Worm (Caenorhabditis elegans) whole organism, mixed stage, embryonic: ENCODE data around the gene nspc-15.

Source experiments
- ceh-83 ChIP-seq: fragments of 200-800 bp; sonication (Bioruptor generic); optimal IDR thresholded peaks from 2 replicates; lab custom pipeline; 2018; ENCODE audit warnings: mild to moderate bottlenecking, missing genetic modification characterization, missing compliant biosample characterization
- drap-1 ChIP-seq: fragments of 200-800 bp; sonication (Bioruptor generic); optimal IDR thresholded peaks from 3 replicates; lab custom pipeline; 2018; ENCODE audit warnings: mild to moderate bottlenecking, missing genetic modification characterization, missing compliant biosample characterization
- lsy-2 ChIP-seq: fragments of 150-350 bp; optimal IDR thresholded peaks from 2 replicates; lab custom pipeline; 2014; ENCODE audit warnings: missing biosample characterization, missing genetic modification characterization
- nhr-12 ChIP-seq: fragments of 150-350 bp; optimal IDR thresholded peaks from 2 replicates; lab custom pipeline; 2014; ENCODE audit warnings: missing biosample characterization, missing genetic modification characterization
- nhr-28 ChIP-seq: fragments of 150-350 bp; optimal IDR thresholded peaks from 2 replicates; lab custom pipeline; 2014; ENCODE audit warnings: missing biosample characterization, missing genetic modification characterization
- pha-4 ChIP-seq: fragments of 150-350 bp; optimal IDR thresholded peaks from 2 replicates; lab custom pipeline; 2018; ENCODE audit warnings: missing biosample characterization, missing genetic modification reagents, missing genetic modification characterization
- snpc-4 ChIP-seq: fragments of 150-350 bp; optimal IDR thresholded peaks from 2 replicates; lab custom pipeline; 2014; ENCODE audit warnings: missing biosample characterization, missing genetic modification characterization
- zip-8 ChIP-seq: fragments of 150-350 bp; optimal IDR thresholded peaks from 2 replicates; lab custom pipeline; 2014; ENCODE audit warnings: missing biosample characterization, missing genetic modification characterization
- ztf-11 ChIP-seq: fragments of 150-350 bp; optimal IDR thresholded peaks from 2 replicates; lab custom pipeline; 2014; ENCODE audit warnings: missing biosample characterization, missing genetic modification characterization

- TF ChIP-seq ceh-83 (GFP tag; lab: Kevin White, UChicago) (no peak), pha-4 (tag; lab: Kevin White, UChicago) (no peak), drap-1 (no peak), zip-8 (tag; lab: Kevin White, UChicago) (no peak), nhr-12 (tag; lab: Kevin White, UChicago) (no peak), lsy-2 (tag; lab: Kevin White, UChicago) (no peak), snpc-4 (no peak), ztf-11 (tag; lab: Kevin White, UChicago) (no peak), nhr-28 (tag; lab: Kevin White, UChicago) (no peak)
Observed at ce11 chrX:12357127-12357526, 3.4 kb upstream of the nspc-15 start, which contains the start of gene nspc-13.
